Worm (Caenorhabditis elegans): ENCODE results near the gene srh-222.

- no peak for TF ChIP-seq nhr-237 (tag; optimal IDR thresholded peaks at IDR 0.05)
- no peak for TF ChIP-seq ztf-11 (tag; optimal IDR thresholded peaks at IDR 0.05)
- TF ChIP-seq lin-13 (tag; optimal IDR thresholded peaks at IDR 0.05): no peak
- no peak for TF ChIP-seq hlh-1 (tag; optimal IDR thresholded peaks at IDR 0.05)
- TF ChIP-seq lsy-2 (tag; optimal IDR thresholded peaks at IDR 0.05): no peak
Observed at ce11 chrIV:3962584-3962983, 17.0 kb upstream of the srh-222 start, which contains the start of gene Y46C8AM.1.
